Worm (Caenorhabditis elegans): ENCODE data around the gene ptp-2.

DNA sequence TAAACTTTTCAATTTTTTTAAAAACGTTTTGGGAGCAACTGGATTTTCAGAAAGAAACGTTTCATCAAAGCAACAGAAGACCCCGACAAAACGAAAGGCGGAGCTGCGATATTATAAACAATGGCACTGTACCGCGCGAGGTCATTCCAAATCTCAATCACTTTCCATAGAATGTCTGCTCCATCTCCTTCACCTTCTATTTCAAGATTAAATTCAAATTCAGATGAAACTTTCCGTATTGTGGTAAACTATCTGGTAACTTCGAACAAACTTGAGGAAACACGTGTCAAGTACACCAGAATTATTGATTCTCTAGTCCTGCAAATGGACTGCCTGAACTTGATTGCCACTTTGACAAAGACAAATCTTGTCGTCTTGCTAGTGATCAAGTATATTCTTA lies 22.4 kb downstream of the ptp-2 start, which contains the start of gene F28B12.6:
- TF ChIP-seq nhr-84 (tag; optimal IDR thresholded peaks at IDR 0.05) (no peak), nhr-11 (tag; optimal IDR thresholded peaks at IDR 0.05) (no peak), lsy-2 (tag; optimal IDR thresholded peaks at IDR 0.05) (no peak), sox-4 (tag; optimal IDR thresholded peaks at IDR 0.05) (no peak), aly-2 (tag; optimal IDR thresholded peaks at IDR 0.05) (no peak), elt-3 (tag; optimal IDR thresholded peaks at IDR 0.05) (no peak), snpc-4 (tag; optimal IDR thresholded peaks at IDR 0.05) (no peak), zag-1 (tag; optimal IDR thresholded peaks at IDR 0.05) (no peak), pqm-1 (tag; optimal IDR thresholded peaks at IDR 0.05) (no peak), fos-1 (tag; optimal IDR thresholded peaks at IDR 0.05) (no peak), isw-1 (GFP tag; IDR thresholded peaks at IDR 0.05) (no peak), lin-39 (tag; optimal IDR thresholded peaks at IDR 0.05) (no peak), unc-62 (GFP tag; optimal IDR thresholded peaks at IDR 0.05) (no peak), lir-3 (tag; optimal IDR thresholded peaks at IDR 0.05; ENCODE audit: poor library complexity) (no peak)

Measured in whole organism, L1 larva.